Fruit fly (Drosophila melanogaster): ENCODE data around the gene Prestin.
A peak's percentile ranks its signal among the peaks of the same experiment; 100 is the strongest.

Gene Prestin

DNA sequence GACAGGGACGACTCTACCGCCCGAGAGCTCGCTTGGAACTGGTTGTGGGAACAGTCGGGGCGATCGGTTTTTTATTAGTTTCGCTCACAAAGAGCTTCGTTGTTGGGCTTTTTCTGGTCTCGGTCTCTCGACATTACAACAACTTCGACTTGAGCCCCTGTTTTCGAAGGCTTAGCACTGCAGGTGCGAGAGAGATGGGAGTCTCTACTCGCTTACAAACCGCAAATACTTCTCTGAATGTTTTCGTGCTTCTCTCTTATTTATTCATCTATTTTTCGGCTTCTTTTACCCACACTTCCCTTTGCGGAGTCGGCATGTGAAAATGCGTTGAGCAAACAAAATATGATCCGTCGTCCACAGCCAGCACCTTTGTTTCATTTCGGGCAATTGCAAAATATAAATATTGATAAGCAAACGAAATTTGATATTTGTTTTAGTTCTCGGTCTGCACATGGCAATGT, 11.8 kb downstream of the Prestin start, which contains the start of gene Tsp74F (continued):
- TF ChIP-seq prd (optimal IDR thresholded peaks at IDR 0.05) (no peak), prd (GFP tag; IDR thresholded peaks at IDR 0.05) (no peak), crc (GFP tag; optimal IDR thresholded peaks at IDR 0.05) (no peak), nom (GFP tag; optimal IDR thresholded peaks at IDR 0.05) (no peak), CG31224 (GFP tag; IDR thresholded peaks at IDR 0.05) (no peak), CG2875 (GFP tag; optimal IDR thresholded peaks at IDR 0.05) (no peak), Taf1 (GFP tag; IDR thresholded peaks at IDR 0.05) (no peak), Opbp (GFP tag; IDR thresholded peaks at IDR 0.05; ENCODE audit: partially characterized antibody) (no peak), CG1647 (GFP tag; optimal IDR thresholded peaks at IDR 0.05) (no peak), Kr (GFP tag; optimal IDR thresholded peaks at IDR 0.05) (no peak), lilli (GFP tag; optimal IDR thresholded peaks at IDR 0.05) (no peak), HLHmδ (GFP tag; optimal IDR thresholded peaks at IDR 0.05) (no peak), Vsx1 (GFP tag; optimal IDR thresholded peaks at IDR 0.05) (no peak), Sox100B (GFP tag; optimal IDR thresholded peaks at IDR 0.05) (peak; percentile 21), CG7357 (GFP tag; IDR thresholded peaks at IDR 0.05) (no peak), tll (GFP tag; optimal IDR thresholded peaks at IDR 0.05) (no peak), CG4707 (GFP tag; optimal IDR thresholded peaks at IDR 0.05) (peak; percentile 21), CG8089 (GFP tag; optimal IDR thresholded peaks at IDR 0.05) (no peak), salm (tag; optimal IDR thresholded peaks at IDR 0.05) (peak; percentile 16), ap (GFP tag; IDR thresholded peaks at IDR 0.05) (no peak), Pdp1 (GFP tag; optimal IDR thresholded peaks at IDR 0.05) (no peak), NC2β (GFP tag; optimal IDR thresholded peaks at IDR 0.05) (no peak), CG17612 (GFP tag; IDR thresholded peaks at IDR 0.05) (no peak), twi (tag; optimal IDR thresholded peaks at IDR 0.05) (no peak), pfk (GFP tag; optimal IDR thresholded peaks at IDR 0.05) (no peak), CkIIα-i1 (GFP tag; IDR thresholded peaks at IDR 0.05) (no peak), CG7928 (GFP tag; optimal IDR thresholded peaks at IDR 0.05) (no peak), CG1792 (GFP tag; optimal IDR thresholded peaks at IDR 0.05) (no peak), CG12071 (GFP tag; optimal IDR thresholded peaks at IDR 0.05) (peak; percentile 63), CG8281 (tag; optimal IDR thresholded peaks at IDR 0.05) (peak; percentile 7), ATbp (GFP tag; optimal IDR thresholded peaks at IDR 0.05) (peak; percentile 31), Hr39 (optimal IDR thresholded peaks at IDR 0.05) (no peak), Eip74EF (GFP tag; optimal IDR thresholded peaks at IDR 0.05) (peak in 1 of 2 experiments; percentile 34), al (GFP tag; IDR thresholded peaks at IDR 0.05) (no peak), CG9727 (GFP tag; optimal IDR thresholded peaks at IDR 0.05) (no peak), wek (GFP tag; optimal IDR thresholded peaks at IDR 0.05) (peak; percentile 40), D19B (GFP tag; optimal IDR thresholded peaks at IDR 0.05) (no peak), luna (GFP tag; optimal IDR thresholded peaks at IDR 0.05) (no peak), ase (GFP tag; IDR thresholded peaks at IDR 0.05) (no peak), Antp (GFP tag; optimal IDR thresholded peaks at IDR 0.05) (no peak), grn (GFP tag; optimal IDR thresholded peaks at IDR 0.05) (no peak), CG13123 (GFP tag; optimal IDR thresholded peaks at IDR 0.05) (no peak), usp (GFP tag; optimal IDR thresholded peaks at IDR 0.05) (no peak)
